Worm (Caenorhabditis elegans): ENCODE measurements around the gene apy-1.

DNA sequence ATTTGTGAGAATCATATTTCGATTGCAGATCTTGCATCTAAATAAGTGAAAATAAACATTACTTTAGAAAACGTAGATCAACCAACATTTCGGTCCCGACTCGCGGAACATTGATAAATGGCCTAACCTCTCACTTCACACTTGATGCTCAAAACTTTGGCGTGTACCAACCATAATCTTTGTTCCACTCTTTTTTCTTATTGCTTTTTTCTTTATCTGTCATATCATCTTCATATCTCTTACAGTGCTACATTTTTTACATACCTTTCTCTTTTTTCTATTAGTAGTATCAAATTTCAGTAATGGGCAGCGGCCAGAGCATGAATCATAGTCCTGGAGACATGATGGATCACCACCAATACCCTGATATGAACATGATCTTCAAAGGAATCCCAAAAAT is 44.3 kb downstream of the apy-1 start, which contains the start of gene F46C8.3:
- TF ChIP-seq nhr-25 (tag; optimal IDR thresholded peaks at IDR 0.05) (no peak), ceh-9 (tag; optimal IDR thresholded peaks at IDR 0.05) (no peak), zag-1 (tag; optimal IDR thresholded peaks at IDR 0.05) (no peak), jun-1 (tag; optimal IDR thresholded peaks at IDR 0.05) (no peak), mdl-1 (tag; optimal IDR thresholded peaks at IDR 0.05) (no peak), lin-15B (tag; optimal IDR thresholded peaks at IDR 0.05) (no peak), nhr-77 (tag; optimal IDR thresholded peaks at IDR 0.05) (no peak), unc-39 (tag; optimal IDR thresholded peaks at IDR 0.05) (no peak), ceh-28 (tag; optimal IDR thresholded peaks at IDR 0.05) (no peak), skn-1 (tag; optimal IDR thresholded peaks at IDR 0.05) (no peak), unc-62 (GFP tag; optimal IDR thresholded peaks at IDR 0.05) (no peak), elt-3 (tag; optimal IDR thresholded peaks at IDR 0.05) (no peak), mml-1 (tag; optimal IDR thresholded peaks at IDR 0.05) (no peak), snpc-4 (tag; optimal IDR thresholded peaks at IDR 0.05) (no peak)

Data from whole organism, L3 larva.